Fruit fly (Drosophila melanogaster) whole organism, pupa: Measurements from ENCODE around the gene CG7715.

Experiments used
- CG10348 ChIP-seq: fragments of 200-800 bp; sonication (Bioruptor generic); IDR thresholded peaks from 2 replicates; pipeline ENCODE4 v1.3.6; 2022; ENCODE audit warnings: missing biosample characterization, missing genetic modification characterization
- CG12605 ChIP-seq: fragments of 200-800 bp; sonication (Bioruptor generic); IDR thresholded peaks from 2 replicates; pipeline ENCODE4 v1.3.6; 2022; ENCODE audit warnings: missing biosample characterization, missing genetic modification characterization
- CG13204 ChIP-seq: fragments of 200-800 bp; sonication (Bioruptor generic); optimal IDR thresholded peaks from 2 replicates; lab custom pipeline; 2018; ENCODE audit warnings: missing biosample characterization, mild to moderate bottlenecking, missing genetic modification characterization, moderate library complexity
- CG14655 ChIP-seq: fragments of 200-800 bp; sonication (Bioruptor generic); optimal IDR thresholded peaks from 3 replicates; lab custom pipeline; 2017; ENCODE audit warnings: mild to moderate bottlenecking, missing biosample characterization, missing genetic modification reagents, missing genetic modification characterization
- CG15710 ChIP-seq: fragments of 200-800 bp; sonication (Bioruptor generic); optimal IDR thresholded peaks from 2 replicates; lab custom pipeline; 2018; ENCODE audit warnings: missing biosample characterization, mild to moderate bottlenecking, missing genetic modification characterization, moderate library complexity
- CG17806 ChIP-seq: fragments of 200-800 bp; sonication (Bioruptor generic); optimal IDR thresholded peaks from 2 replicates; lab custom pipeline; 2018; ENCODE audit warnings: missing biosample characterization, mild to moderate bottlenecking, missing genetic modification characterization, moderate library complexity
- CG32121 ChIP-seq: fragments of 200-800 bp; sonication (Bioruptor generic); IDR thresholded peaks from 2 replicates; pipeline ENCODE4 v1.3.6; 2022; ENCODE audit warnings: missing biosample characterization, missing genetic modification characterization
- CG34367 ChIP-seq: fragments of 200-800 bp; sonication (Bioruptor generic); optimal IDR thresholded peaks from 2 replicates; lab custom pipeline; 2018; ENCODE audit warnings: missing biosample characterization, mild to moderate bottlenecking, missing genetic modification characterization
- CG4496 ChIP-seq: fragments of 200-800 bp; sonication (Bioruptor generic); IDR thresholded peaks from 3 replicates; pipeline ENCODE4 v1.3.6; 2022; ENCODE audit warnings: missing biosample characterization, missing genetic modification characterization
- CG8159 ChIP-seq: fragments of 200-800 bp; sonication (Bioruptor generic); optimal IDR thresholded peaks from 3 replicates; lab custom pipeline; 2018; ENCODE audit warnings: missing biosample characterization, mild to moderate bottlenecking, missing genetic modification characterization, moderate library complexity
- CG8301 ChIP-seq: fragments of 200-800 bp; sonication (Bioruptor generic); optimal IDR thresholded peaks from 2 replicates; lab custom pipeline; 2018; ENCODE audit warnings: missing biosample characterization, mild to moderate bottlenecking, missing genetic modification characterization
- CG9948 ChIP-seq: fragments of 200-800 bp; sonication (Bioruptor generic); optimal IDR thresholded peaks from 2 replicates; lab custom pipeline; 2018; ENCODE audit warnings: missing biosample characterization, mild to moderate bottlenecking, missing genetic modification characterization, moderate library complexity
- D1 ChIP-seq: fragments of 200-800 bp; sonication (Bioruptor generic); optimal IDR thresholded peaks from 2 replicates; lab custom pipeline; 2018; ENCODE audit warnings: missing biosample characterization, mild to moderate bottlenecking, missing genetic modification characterization, moderate library complexity
- EcR ChIP-seq: fragments of 200-800 bp; sonication (Bioruptor generic); optimal IDR thresholded peaks from 3 replicates; lab custom pipeline; 2019; ENCODE audit warnings: missing biosample characterization, missing genetic modification characterization, mild to moderate bottlenecking, moderate library complexity, missing genetic modification reagents
- Ets98B ChIP-seq: fragments of 200-800 bp; sonication (Bioruptor generic); IDR thresholded peaks from 2 replicates; pipeline ENCODE4 v1.3.6; 2022; ENCODE audit warnings: missing biosample characterization, missing genetic modification characterization
- Pif1A ChIP-seq: fragments of 200-800 bp; sonication (Bioruptor generic); optimal IDR thresholded peaks from 3 replicates; lab custom pipeline; 2016; ENCODE audit warnings: missing biosample characterization, missing genetic modification characterization
- Pif1B ChIP-seq: fragments of 200-800 bp; sonication (Bioruptor generic); optimal IDR thresholded peaks from 3 replicates; lab custom pipeline; 2016; ENCODE audit warnings: missing biosample characterization, missing genetic modification characterization
- Snoo ChIP-seq: fragments of 200-800 bp; sonication (Bioruptor generic); optimal IDR thresholded peaks from 3 replicates; lab custom pipeline; 2017; ENCODE audit warnings: missing biosample characterization, mild to moderate bottlenecking, missing genetic modification characterization, inconsistent platforms
- fd96Ca ChIP-seq: fragments of 200-800 bp; sonication (Bioruptor generic); IDR thresholded peaks from 3 replicates; pipeline ENCODE4 v1.3.6; 2022; ENCODE audit warnings: missing biosample characterization, missing genetic modification characterization
- gl ChIP-seq: fragments of 200-800 bp; sonication (Bioruptor generic); optimal IDR thresholded peaks from 2 replicates; lab custom pipeline; 2018; ENCODE audit warnings: missing biosample characterization, mild to moderate bottlenecking, missing genetic modification characterization
- rn ChIP-seq: fragments of 200-800 bp; sonication (Bioruptor generic); IDR thresholded peaks from 2 replicates; pipeline ENCODE4 v1.3.6; 2022; ENCODE audit warnings: missing biosample characterization, missing genetic modification characterization

Gene CG7715

DNA sequence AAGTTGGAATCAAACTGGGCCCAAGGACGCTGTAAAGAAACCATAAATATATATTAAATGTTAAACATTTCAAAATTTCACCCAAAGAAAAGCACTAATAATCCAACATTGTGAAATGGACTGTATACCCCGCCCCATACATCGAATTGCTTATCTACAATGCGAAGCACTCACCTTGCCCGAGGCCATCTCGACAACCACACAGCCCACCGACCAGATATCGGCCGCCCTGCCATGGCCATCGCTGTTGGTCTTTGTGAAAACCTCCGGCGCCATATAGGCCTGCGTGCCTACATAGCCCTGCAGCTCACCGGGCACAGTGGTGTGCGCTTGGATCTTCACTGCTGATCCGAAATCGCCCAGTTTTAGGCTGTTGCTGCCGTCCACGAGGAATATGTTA lies 5.3 kb upstream of the CG7715 start:
- no peak for TF ChIP-seq CG9948 (tag; lab: Kevin White, UChicago)
- no peak for TF ChIP-seq CG15710 (tag; lab: Kevin White, UChicago)
- no peak for TF ChIP-seq EcR
- TF ChIP-seq CG8301 (tag; lab: Kevin White, UChicago), result no peak
- no peak for TF ChIP-seq CG8159 (tag; lab: Kevin White, UChicago)
- no peak for TF ChIP-seq Snoo (tag; lab: Kevin White, UChicago)
- no peak for TF ChIP-seq fd96Ca
- TF ChIP-seq CG14655 (GFP tag; lab: Kevin White, UChicago), result no peak
- no peak for TF ChIP-seq CG10348 (GFP tag; lab: Robert Waterston, UW)
- no peak for TF ChIP-seq Ets98B (GFP tag; lab: Robert Waterston, UW)
- TF ChIP-seq Pif1B (GFP tag; lab: Kevin White, UChicago), result no peak
- TF ChIP-seq Pif1A (GFP tag; lab: Kevin White, UChicago), result no peak
- TF ChIP-seq D1 (tag; lab: Kevin White, UChicago), result no peak
- no peak for TF ChIP-seq CG17806 (tag; lab: Kevin White, UChicago)
- TF ChIP-seq rn (GFP tag; lab: Robert Waterston, UW), result no peak
- TF ChIP-seq CG34367 (tag; lab: Kevin White, UChicago), result no peak
- no peak for TF ChIP-seq CG13204

DNA sequence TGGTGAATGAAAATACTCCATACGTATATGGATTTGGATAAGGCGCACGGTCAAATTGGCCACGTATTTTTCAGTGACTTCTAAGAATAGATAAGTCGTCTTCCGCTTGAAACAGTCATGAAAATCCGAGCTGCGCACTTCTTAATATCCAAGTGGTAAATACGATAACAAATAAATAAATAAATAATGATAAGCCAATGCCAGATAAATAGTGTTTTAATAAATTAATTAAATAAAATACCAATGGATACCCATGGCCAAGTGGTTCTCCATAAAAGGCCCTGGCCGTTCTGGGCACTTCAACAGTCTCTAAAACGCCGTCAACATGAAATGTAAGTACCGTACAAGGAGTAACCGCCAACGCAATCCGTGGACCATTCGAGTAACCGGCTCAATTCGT lies 4.1 kb upstream of the CG7715 start, which contains the start of gene CG14302:
Gene CG14302 (plus strand): TSS at position 301 of the 400 bp plus-strand sequence.
- no peak for TF ChIP-seq CG10348 (GFP tag; lab: Robert Waterston, UW)
- no peak for TF ChIP-seq Snoo (tag; lab: Kevin White, UChicago)
- TF ChIP-seq CG4496 (GFP tag; lab: Robert Waterston, UW), result no peak
- no peak for TF ChIP-seq D1 (tag; lab: Kevin White, UChicago)
- TF ChIP-seq gl (tag; lab: Kevin White, UChicago), result no peak
- TF ChIP-seq CG14655 (GFP tag; lab: Kevin White, UChicago), result no peak
- TF ChIP-seq, all 21 proteins: peak for 0

dm6 chr3R:18731241-18731640 lies 3.0 kb upstream of the CG7715 start:
- TF ChIP-seq CG15710 (tag; lab: Kevin White, UChicago) (no peak), CG17806 (tag; lab: Kevin White, UChicago) (no peak), Snoo (tag; lab: Kevin White, UChicago) (no peak), CG9948 (tag; lab: Kevin White, UChicago) (no peak), fd96Ca (no peak), D1 (tag; lab: Kevin White, UChicago) (no peak), rn (GFP tag; lab: Robert Waterston, UW) (no peak), Pif1A (GFP tag; lab: Kevin White, UChicago) (no peak), EcR (no peak)

DNA sequence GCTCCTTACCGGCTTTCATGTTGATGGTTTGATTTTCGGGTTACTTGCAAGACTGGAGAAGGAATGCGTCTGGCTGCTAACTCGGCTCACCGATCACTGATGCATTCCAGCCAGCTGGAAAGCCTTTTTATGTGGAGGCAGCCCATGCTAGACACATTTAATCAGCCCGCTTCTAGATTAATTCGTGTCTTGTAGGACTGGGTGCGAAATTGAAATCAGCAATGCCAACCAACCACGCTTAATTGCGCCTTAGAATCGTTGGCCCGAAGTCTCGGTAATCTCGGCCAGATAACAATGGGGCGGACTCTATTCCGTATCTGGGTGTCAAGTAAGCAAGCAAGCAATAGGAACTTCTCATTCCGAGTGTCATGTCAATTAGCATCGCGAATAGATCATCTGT lies 1.9 kb downstream of the CG7715 start, which contains the start of gene CG7714:
Gene CG7714 (minus strand): TSS at position 101 of the 400 bp plus-strand sequence.
- TF ChIP-seq CG34367 (tag; lab: Kevin White, UChicago) (no peak), CG9948 (tag; lab: Kevin White, UChicago) (no peak), Pif1A (GFP tag; lab: Kevin White, UChicago) (no peak), CG8301 (tag; lab: Kevin White, UChicago) (no peak), CG10348 (GFP tag; lab: Robert Waterston, UW) (no peak)

- TF ChIP-seq fd96Ca, result no peak
- no peak for TF ChIP-seq Pif1A (GFP tag; lab: Kevin White, UChicago)
- TF ChIP-seq CG14655 (GFP tag; lab: Kevin White, UChicago), result no peak
- TF ChIP-seq Ets98B (GFP tag; lab: Robert Waterston, UW), result no peak
- no peak for TF ChIP-seq CG8301 (tag; lab: Kevin White, UChicago)
- TF ChIP-seq Snoo (tag; lab: Kevin White, UChicago), result no peak
- TF ChIP-seq EcR, result no peak
Observed at dm6 chr3R:18722490-18722889, 5.8 kb downstream of the CG7715 start, which contains the start of gene CG34283. Gene CG34283, minus strand, starts transcription at chr3R:18722590.

DNA sequence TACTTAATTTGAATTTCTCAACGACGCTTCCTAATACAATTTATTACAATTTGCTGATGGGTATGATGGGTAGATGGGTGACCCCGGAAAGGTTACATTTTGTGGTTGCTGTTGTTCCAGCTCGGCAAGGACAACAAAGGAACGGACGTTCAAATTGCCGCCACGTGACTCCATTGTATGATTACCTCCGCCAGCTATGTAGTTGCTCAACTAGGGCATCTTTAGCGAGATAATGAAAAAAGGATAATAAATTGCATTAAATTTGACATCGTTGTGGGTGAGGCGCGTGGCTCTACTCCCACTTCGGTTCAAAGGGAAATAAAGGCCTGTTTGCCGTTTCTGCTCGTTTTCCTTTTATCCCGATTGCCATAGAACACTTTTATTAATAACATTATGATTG lies 6.9 kb downstream of the CG7715 start:
- TF ChIP-seq CG13204 (no peak), CG14655 (GFP tag; lab: Kevin White, UChicago) (no peak), CG12605 (no peak), CG4496 (GFP tag; lab: Robert Waterston, UW) (no peak), Ets98B (GFP tag; lab: Robert Waterston, UW) (no peak), CG34367 (tag; lab: Kevin White, UChicago) (no peak), CG8301 (tag; lab: Kevin White, UChicago) (no peak), Pif1B (GFP tag; lab: Kevin White, UChicago) (no peak), CG8159 (tag; lab: Kevin White, UChicago) (no peak), EcR (no peak), fd96Ca (no peak), rn (GFP tag; lab: Robert Waterston, UW) (no peak), CG32121 (no peak)

dm6 chr3R:18719767-18720341 lies 8.4 kb downstream of the CG7715 start:
- peak; percentile 41 for TF ChIP-seq gl (tag; lab: Kevin White, UChicago)
- TF ChIP-seq Snoo (tag; lab: Kevin White, UChicago), result no peak
- peak; percentile 43 for TF ChIP-seq Pif1B (GFP tag; lab: Kevin White, UChicago)
- TF ChIP-seq Pif1A (GFP tag; lab: Kevin White, UChicago), result peak; percentile 53
- peak; percentile 42 for TF ChIP-seq CG14655 (GFP tag; lab: Kevin White, UChicago)
- peak; percentile 37 for TF ChIP-seq CG34367 (tag; lab: Kevin White, UChicago)
- no peak for TF ChIP-seq CG17806 (tag; lab: Kevin White, UChicago)
- peak; percentile 73 for TF ChIP-seq CG15710 (tag; lab: Kevin White, UChicago)
- peak; percentile 9 for TF ChIP-seq CG13204
- TF ChIP-seq CG10348 (GFP tag; lab: Robert Waterston, UW), result no peak
- peak; percentile 79 for TF ChIP-seq CG8159 (tag; lab: Kevin White, UChicago)
